Fruit fly (Drosophila melanogaster) whole organism, embryonic: ENCODE measurements around the gene CG9920.
A peak's percentile ranks its signal among the peaks of the same experiment; 100 is the strongest.

ENCODE experiments used
- Atf6 ChIP-seq: fragments of 200-800 bp; sonication (Bioruptor generic); IDR thresholded peaks from 2 replicates; pipeline ENCODE4 v1.3.6; 2022; ENCODE audit warnings: missing biosample characterization, missing genetic modification characterization
- B-H2 ChIP-seq: fragments of 200-800 bp; sonication (Bioruptor generic); optimal IDR thresholded peaks from 2 replicates; lab custom pipeline; 2018; ENCODE audit warnings: missing biosample characterization, mild to moderate bottlenecking, missing genetic modification characterization
- CG12744 ChIP-seq: fragments of 200-800 bp; sonication (Bioruptor generic); optimal IDR thresholded peaks from 2 replicates; lab custom pipeline; 2016; ENCODE audit warnings: missing biosample characterization, missing genetic modification characterization
- CG16815 ChIP-seq: fragments of 200-800 bp; sonication (Bioruptor generic); optimal IDR thresholded peaks from 3 replicates; lab custom pipeline; 2017; ENCODE audit warnings: missing biosample characterization, mild to moderate bottlenecking, missing genetic modification characterization
- CG17568 ChIP-seq: fragments of 200-800 bp; sonication (Bioruptor generic); optimal IDR thresholded peaks from 2 replicates; lab custom pipeline; 2018; ENCODE audit warnings: missing biosample characterization, mild to moderate bottlenecking, missing genetic modification characterization, moderate library complexity
- CG18599 ChIP-seq: fragments of 200-800 bp; sonication (Bioruptor generic); optimal IDR thresholded peaks from 3 replicates; lab custom pipeline; 2017; ENCODE audit warnings: missing biosample characterization, missing genetic modification characterization, mild to moderate bottlenecking, moderate library complexity, missing genetic modification reagents
- CG3065 ChIP-seq: fragments of 200-800 bp; sonication (Bioruptor generic); optimal IDR thresholded peaks from 2 replicates; lab custom pipeline; 2016; ENCODE audit warnings: missing biosample characterization, missing genetic modification characterization
- CG31441 ChIP-seq: fragments of 200-800 bp; sonication (Bioruptor generic); IDR thresholded peaks from 2 replicates; pipeline ENCODE4 v1.3.6; 2022; ENCODE audit warnings: missing biosample characterization, missing genetic modification characterization
- CG4730 ChIP-seq: fragments of 200-800 bp; sonication (Bioruptor generic); IDR thresholded peaks from 2 replicates; pipeline ENCODE4 v1.3.6; 2022; ENCODE audit warnings: missing biosample characterization, missing genetic modification characterization
- CG7786 ChIP-seq: fragments of 200-800 bp; sonication (Bioruptor generic); optimal IDR thresholded peaks from 2 replicates; lab custom pipeline; 2016; ENCODE audit warnings: missing biosample characterization, missing genetic modification characterization
- HLH3B ChIP-seq: fragments of 200-800 bp; sonication (Bioruptor generic); IDR thresholded peaks from 2 replicates; pipeline ENCODE4 v1.3.6; 2022; ENCODE audit warnings: missing biosample characterization, missing genetic modification characterization
- Nf-YC ChIP-seq: fragments of 200-800 bp; optimal IDR thresholded peaks from 3 replicates; lab custom pipeline; 2019; ENCODE audit warnings: missing biosample characterization, mild to moderate bottlenecking, missing genetic modification characterization, moderate library complexity
- psq ChIP-seq: fragments of 200-800 bp; sonication (Bioruptor generic); optimal IDR thresholded peaks from 2 replicates; lab custom pipeline; 2017; ENCODE audit warnings: missing biosample characterization, missing genetic modification characterization
- unc-4 ChIP-seq: fragments of 200-800 bp; sonication (Bioruptor generic); IDR thresholded peaks from 2 replicates; pipeline ENCODE4 v1.3.6; 2022; ENCODE audit warnings: missing biosample characterization, missing genetic modification characterization; ENCODE audit not compliant: partially characterized antibody

dm6 chr3R:14055944-14056319 lies 41.9 kb downstream of the CG9920 start:
- no peak for TF ChIP-seq psq
- TF ChIP-seq Atf6 (GFP tag; lab: Robert Waterston, UW): no peak
- TF ChIP-seq unc-4 (GFP tag; lab: Robert Waterston, UW): 0 out of 2 replicates have a peak, but pooled peaks have one; percentile 24
- TF ChIP-seq CG18599 (GFP tag; lab: Kevin White, UChicago): no peak
- TF ChIP-seq CG7786 (GFP tag; lab: Kevin White, UChicago): no peak
- TF ChIP-seq CG4730: no peak
- no peak for TF ChIP-seq CG17568 (GFP tag; lab: Kevin White, UChicago)
- no peak for TF ChIP-seq B-H2 (GFP tag; lab: Kevin White, UChicago)
- TF ChIP-seq CG16815 (GFP tag; lab: Kevin White, UChicago): no peak
- TF ChIP-seq CG31441 (GFP tag; lab: Robert Waterston, UW): no peak
- no peak for TF ChIP-seq CG3065 (GFP tag; lab: Kevin White, UChicago)
- no peak for TF ChIP-seq Nf-YC (tag; lab: Kevin White, UChicago)
- no peak for TF ChIP-seq HLH3B (GFP tag; lab: Robert Waterston, UW)
- no peak for TF ChIP-seq CG12744 (GFP tag; lab: Kevin White, UChicago)
